Worm (Caenorhabditis elegans) whole organism, midembryonic: ENCODE measurements around the gene K01A6.8.

Experiments used
- T22C8.4 ChIP-seq: fragments of 200-800 bp; sonication (Bioruptor generic); IDR thresholded peaks from 2 replicates; pipeline ENCODE4 v1.3.6; 2022; ENCODE audit warnings: missing genetic modification characterization, missing compliant biosample characterization
- cog-1 ChIP-seq: sonication (generic microtip); optimal IDR thresholded peaks from 2 replicates; lab custom pipeline; 2016; ENCODE audit warnings: missing genetic modification characterization, missing compliant biosample characterization
- flt-1 ChIP-seq: fragments of 200-800 bp; sonication (Bioruptor generic); IDR thresholded peaks from 2 replicates; pipeline ENCODE4 v1.3.6; 2022; ENCODE audit warnings: missing genetic modification characterization, missing compliant biosample characterization
- klf-2 ChIP-seq: fragments of 200-800 bp; sonication (Bioruptor generic); conservative IDR thresholded peaks from 2 replicates; pipeline ENCODE4 v1.3.6; 2022; ENCODE audit warnings: missing genetic modification reagents, missing genetic modification characterization, missing compliant biosample characterization
- med-1 ChIP-seq: sonication (generic microtip); optimal IDR thresholded peaks from 2 replicates; lab custom pipeline; 2017; ENCODE audit warnings: missing genetic modification characterization, mild to moderate bottlenecking, missing compliant biosample characterization, antibody characterized with exemption, missing genetic modification reagents; ENCODE audit not compliant: insufficient read depth
- ref-1 ChIP-seq: fragments of 200-800 bp; sonication (Bioruptor generic); conservative IDR thresholded peaks from 2 replicates; pipeline ENCODE4 v1.3.6; 2022; ENCODE audit warnings: missing genetic modification reagents, missing genetic modification characterization, missing compliant biosample characterization
- tab-1 ChIP-seq: fragments of 200-800 bp; sonication (Bioruptor generic); IDR thresholded peaks from 2 replicates; pipeline ENCODE4 v1.3.6; 2022; ENCODE audit warnings: missing genetic modification characterization, missing compliant biosample characterization
- ztf-23 ChIP-seq: fragments of 200-800 bp; sonication (Bioruptor generic); IDR thresholded peaks from 2 replicates; pipeline ENCODE4 v1.3.6; 2022; ENCODE audit warnings: missing genetic modification reagents, missing genetic modification characterization, missing compliant biosample characterization
- ztf-29 ChIP-seq: fragments of 200-800 bp; sonication (Bioruptor generic); IDR thresholded peaks from 2 replicates; pipeline ENCODE4 v1.3.6; 2022; ENCODE audit warnings: missing genetic modification reagents, missing genetic modification characterization, missing compliant biosample characterization

K01A6.8 gene

DNA sequence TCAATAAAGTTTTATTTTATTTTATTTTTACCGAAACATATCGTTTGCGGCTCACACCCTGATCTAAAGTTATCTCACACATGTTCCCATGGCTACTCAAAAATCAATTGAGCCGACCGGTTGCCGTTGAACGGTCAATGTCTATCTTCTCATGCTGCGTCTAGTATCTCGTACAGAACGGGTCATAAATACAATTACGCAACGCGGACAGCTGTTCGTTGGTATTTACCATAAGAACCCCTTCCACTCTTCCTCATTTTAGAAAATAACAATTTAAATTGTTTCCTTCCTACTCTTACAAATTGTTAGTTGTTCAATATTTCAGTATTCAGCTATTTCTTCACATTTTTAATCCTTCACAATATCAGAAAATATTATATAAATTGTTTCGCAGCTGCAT lies 6.6 kb upstream of the K01A6.8 start:
- TF ChIP-seq tab-1 (GFP tag; lab: Robert Waterston, UW), result no peak
- TF ChIP-seq flt-1 (GFP tag; lab: Robert Waterston, UW), result no peak
- no peak for TF ChIP-seq T22C8.4 (GFP tag; lab: Robert Waterston, UW)
- TF ChIP-seq ref-1 (GFP tag; lab: Robert Waterston, UW), result no peak
- TF ChIP-seq cog-1 (tag; lab: Kevin White, UChicago), result no peak
- TF ChIP-seq ztf-29, result no peak
- no peak for TF ChIP-seq med-1 (GFP tag; lab: Kevin White, UChicago)
- no peak for TF ChIP-seq ztf-23 (GFP tag; lab: Robert Waterston, UW)
- no peak for TF ChIP-seq klf-2

DNA sequence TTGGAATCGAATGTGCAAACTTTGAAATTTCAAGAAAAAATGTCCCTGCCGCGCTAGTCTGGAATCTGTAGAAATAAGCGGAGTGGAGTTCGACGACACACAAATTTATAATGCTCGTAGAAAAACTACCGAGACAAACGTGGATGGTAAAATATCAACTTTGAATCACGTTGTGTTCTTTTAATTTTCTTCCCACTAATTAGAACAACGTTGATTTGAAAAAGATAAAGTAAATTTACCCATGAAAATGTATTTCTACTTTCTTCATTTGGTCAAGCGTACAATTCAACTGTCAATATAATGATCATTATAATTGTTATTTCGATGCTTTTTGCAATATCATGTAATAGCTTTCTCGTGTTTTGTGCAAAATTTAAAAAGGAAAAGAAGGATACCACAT lies 5.2 kb upstream of the K01A6.8 start, which contains the start of gene K01A6.5:
Gene K01A6.5 (plus strand): TSS at position 301 of the 400 bp plus-strand sequence.
- TF ChIP-seq ztf-29 (no peak), T22C8.4 (GFP tag; lab: Robert Waterston, UW) (no peak), ref-1 (GFP tag; lab: Robert Waterston, UW) (no peak), ztf-23 (GFP tag; lab: Robert Waterston, UW) (no peak), klf-2 (no peak), flt-1 (GFP tag; lab: Robert Waterston, UW) (no peak), med-1 (GFP tag; lab: Kevin White, UChicago) (no peak)

DNA sequence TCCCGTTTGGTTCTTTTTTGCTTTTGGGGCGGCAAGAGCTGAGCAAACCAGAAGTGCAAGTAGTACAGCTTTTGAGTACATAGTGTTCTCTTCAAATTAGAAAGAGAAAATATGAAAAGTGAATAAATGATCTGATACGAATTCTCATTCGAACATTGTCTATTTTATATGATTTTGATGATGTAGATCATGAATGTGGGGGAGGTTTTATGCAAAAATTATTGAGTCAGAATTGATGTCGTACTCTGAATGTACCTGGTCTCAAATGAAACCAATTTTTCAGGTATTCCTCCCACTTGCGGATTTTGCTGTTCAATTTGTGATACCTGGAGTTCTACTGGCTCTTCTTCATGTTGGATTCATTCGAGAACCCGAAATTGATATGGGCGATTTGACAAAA lies 3.0 kb upstream of the K01A6.8 start, which contains the start of gene K01A6.4:
Gene K01A6.4 (minus strand): TSS at position 101 of the 400 bp plus-strand sequence.
- TF ChIP-seq ztf-23 (GFP tag; lab: Robert Waterston, UW), result no peak
- no peak for TF ChIP-seq cog-1 (tag; lab: Kevin White, UChicago)
- TF ChIP-seq T22C8.4 (GFP tag; lab: Robert Waterston, UW), result no peak
- TF ChIP-seq flt-1 (GFP tag; lab: Robert Waterston, UW), result no peak
- TF ChIP-seq ztf-29, result no peak
- TF ChIP-seq med-1 (GFP tag; lab: Kevin White, UChicago), result no peak
- no peak for TF ChIP-seq ref-1 (GFP tag; lab: Robert Waterston, UW)
- no peak for TF ChIP-seq tab-1 (GFP tag; lab: Robert Waterston, UW)
- TF ChIP-seq klf-2, result no peak

DNA sequence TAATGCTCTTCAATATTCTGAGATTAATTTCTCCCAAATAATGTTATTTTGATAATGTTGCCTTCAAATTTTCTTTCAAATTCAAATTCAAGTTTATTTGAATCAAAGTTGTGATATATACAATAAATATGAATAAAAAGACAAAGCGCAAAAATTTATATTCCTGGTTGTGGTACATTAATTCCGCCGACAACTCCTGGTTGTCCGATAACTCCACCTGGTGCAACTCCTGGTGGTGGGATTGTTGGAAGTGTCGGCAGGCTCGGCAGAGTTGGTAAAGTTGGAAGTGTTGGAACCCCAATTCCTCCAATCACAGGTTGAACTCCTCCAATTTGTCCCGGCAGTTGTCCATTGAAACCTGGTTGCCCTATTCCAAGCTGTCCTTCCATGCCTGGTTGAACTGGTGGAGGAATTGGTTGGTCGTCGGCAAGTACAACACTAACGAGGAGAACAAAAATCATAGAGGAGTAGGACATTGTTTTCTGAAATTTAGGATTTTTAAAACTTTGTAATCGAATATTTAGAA lies 986 bp upstream of the K01A6.8 start, which contains the start of gene K01A6.7:
Gene K01A6.7 (minus strand): TSS at position 476 of the 526 bp plus-strand sequence.
- TF ChIP-seq ztf-29 (no peak), cog-1 (tag; lab: Kevin White, UChicago) (no peak), med-1 (GFP tag; lab: Kevin White, UChicago) (no peak), tab-1 (GFP tag; lab: Robert Waterston, UW) (no peak), klf-2 (no peak), ztf-23 (GFP tag; lab: Robert Waterston, UW) (no peak), ref-1 (GFP tag; lab: Robert Waterston, UW) (no peak), flt-1 (GFP tag; lab: Robert Waterston, UW) (no peak), T22C8.4 (GFP tag; lab: Robert Waterston, UW) (no peak)

DNA sequence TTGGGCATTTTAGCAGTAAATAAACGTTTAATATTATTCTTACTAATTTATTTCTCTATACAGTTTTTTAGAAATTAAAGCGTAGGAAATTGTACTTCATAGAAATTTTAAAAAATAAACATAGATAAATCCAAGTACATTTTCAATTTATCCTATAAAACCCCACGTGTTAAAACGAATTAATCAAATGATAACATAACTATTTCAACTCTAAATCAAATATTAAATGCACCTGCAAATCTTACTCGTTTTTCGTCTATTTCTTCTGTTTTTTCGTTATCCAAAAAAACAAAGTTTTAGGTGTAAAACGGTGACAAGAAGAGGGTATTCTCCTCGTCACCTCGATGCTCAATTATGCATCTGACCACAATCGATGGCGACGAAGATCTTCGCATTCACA lies 2.1 kb downstream of the K01A6.8 start, which contains the start of gene K01A6.6:
Gene K01A6.6 (plus strand): TSS at position 301 of the 400 bp plus-strand sequence.
- TF ChIP-seq tab-1 (GFP tag; lab: Robert Waterston, UW) (no peak), flt-1 (GFP tag; lab: Robert Waterston, UW) (no peak), ztf-23 (GFP tag; lab: Robert Waterston, UW) (no peak), med-1 (GFP tag; lab: Kevin White, UChicago) (no peak)

DNA sequence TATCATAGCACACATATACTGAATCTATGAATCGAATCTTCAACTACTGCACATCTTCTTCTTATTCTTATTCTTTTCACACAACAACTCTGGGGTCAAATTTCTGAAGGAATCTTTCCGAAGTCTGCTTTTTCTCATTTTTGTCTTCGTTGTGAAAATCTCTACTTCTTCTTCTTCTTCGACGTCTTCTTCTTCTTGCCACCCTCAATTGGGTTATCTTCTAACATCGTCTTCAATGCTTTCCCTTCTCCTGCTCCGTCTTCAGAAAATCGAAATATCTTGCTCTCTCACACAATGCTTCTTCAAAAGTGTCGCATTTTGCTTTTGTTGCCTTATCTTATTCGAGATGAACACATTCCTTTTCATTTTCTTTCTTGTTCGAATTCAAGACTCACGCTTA lies 13.9 kb downstream of the K01A6.8 start:
- no peak for TF ChIP-seq ztf-23 (GFP tag; lab: Robert Waterston, UW)
- no peak for TF ChIP-seq ztf-29
- no peak for TF ChIP-seq cog-1 (tag; lab: Kevin White, UChicago)
- TF ChIP-seq tab-1 (GFP tag; lab: Robert Waterston, UW), result no peak
- no peak for TF ChIP-seq ref-1 (GFP tag; lab: Robert Waterston, UW)
- no peak for TF ChIP-seq T22C8.4 (GFP tag; lab: Robert Waterston, UW)
- no peak for TF ChIP-seq klf-2
- TF ChIP-seq med-1 (GFP tag; lab: Kevin White, UChicago), result no peak
- no peak for TF ChIP-seq flt-1 (GFP tag; lab: Robert Waterston, UW)

DNA sequence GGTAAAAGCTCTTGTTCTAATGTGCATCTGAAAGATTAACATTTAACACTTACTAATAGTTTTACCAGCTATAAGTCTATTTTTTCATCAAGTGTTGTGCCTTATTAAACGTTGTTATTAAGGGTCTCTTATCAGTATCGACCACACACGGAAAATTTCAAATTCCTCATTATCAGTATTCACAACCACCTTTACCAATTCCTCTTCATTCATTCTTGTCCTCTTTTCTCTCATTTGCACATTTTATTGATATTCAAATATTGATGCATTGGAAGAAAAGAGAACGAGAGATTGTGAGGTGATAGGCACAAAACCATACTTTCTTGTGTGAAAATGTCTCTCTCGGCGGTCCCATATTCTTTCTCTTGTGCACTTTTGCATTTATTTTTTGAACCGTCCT lies 15.3 kb downstream of the K01A6.8 start:
- TF ChIP-seq ref-1 (GFP tag; lab: Robert Waterston, UW), result no peak
- no peak for TF ChIP-seq klf-2
- no peak for TF ChIP-seq ztf-23 (GFP tag; lab: Robert Waterston, UW)
- no peak for TF ChIP-seq cog-1 (tag; lab: Kevin White, UChicago)
- no peak for TF ChIP-seq tab-1 (GFP tag; lab: Robert Waterston, UW)
- no peak for TF ChIP-seq ztf-29
- TF ChIP-seq T22C8.4 (GFP tag; lab: Robert Waterston, UW), result no peak
- no peak for TF ChIP-seq med-1 (GFP tag; lab: Kevin White, UChicago)
- no peak for TF ChIP-seq flt-1 (GFP tag; lab: Robert Waterston, UW)

DNA sequence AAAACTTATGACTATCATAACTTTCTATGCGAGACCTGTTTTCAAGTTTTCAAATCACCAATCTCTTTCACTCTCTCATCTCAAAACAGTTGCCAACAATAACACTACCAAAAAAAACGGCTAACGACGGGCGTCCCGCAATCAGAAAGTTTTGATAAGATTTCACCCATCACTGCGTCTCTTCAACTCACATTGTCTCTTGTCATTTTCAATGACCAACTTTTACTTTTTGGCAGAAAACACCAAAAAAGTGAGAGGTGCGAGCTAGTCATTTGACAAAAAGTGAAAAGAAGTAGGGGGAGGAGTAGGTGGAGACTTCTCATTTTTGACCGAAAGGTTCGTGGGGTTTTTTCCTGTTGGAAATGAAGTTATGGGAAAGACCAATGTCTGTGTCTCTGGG lies 18.5 kb downstream of the K01A6.8 start:
- TF ChIP-seq ztf-29 (no peak), ref-1 (GFP tag; lab: Robert Waterston, UW) (no peak), tab-1 (GFP tag; lab: Robert Waterston, UW) (no peak), cog-1 (tag; lab: Kevin White, UChicago) (no peak), ztf-23 (GFP tag; lab: Robert Waterston, UW) (no peak), T22C8.4 (GFP tag; lab: Robert Waterston, UW) (no peak), flt-1 (GFP tag; lab: Robert Waterston, UW) (no peak), med-1 (GFP tag; lab: Kevin White, UChicago) (no peak), klf-2 (no peak)

DNA sequence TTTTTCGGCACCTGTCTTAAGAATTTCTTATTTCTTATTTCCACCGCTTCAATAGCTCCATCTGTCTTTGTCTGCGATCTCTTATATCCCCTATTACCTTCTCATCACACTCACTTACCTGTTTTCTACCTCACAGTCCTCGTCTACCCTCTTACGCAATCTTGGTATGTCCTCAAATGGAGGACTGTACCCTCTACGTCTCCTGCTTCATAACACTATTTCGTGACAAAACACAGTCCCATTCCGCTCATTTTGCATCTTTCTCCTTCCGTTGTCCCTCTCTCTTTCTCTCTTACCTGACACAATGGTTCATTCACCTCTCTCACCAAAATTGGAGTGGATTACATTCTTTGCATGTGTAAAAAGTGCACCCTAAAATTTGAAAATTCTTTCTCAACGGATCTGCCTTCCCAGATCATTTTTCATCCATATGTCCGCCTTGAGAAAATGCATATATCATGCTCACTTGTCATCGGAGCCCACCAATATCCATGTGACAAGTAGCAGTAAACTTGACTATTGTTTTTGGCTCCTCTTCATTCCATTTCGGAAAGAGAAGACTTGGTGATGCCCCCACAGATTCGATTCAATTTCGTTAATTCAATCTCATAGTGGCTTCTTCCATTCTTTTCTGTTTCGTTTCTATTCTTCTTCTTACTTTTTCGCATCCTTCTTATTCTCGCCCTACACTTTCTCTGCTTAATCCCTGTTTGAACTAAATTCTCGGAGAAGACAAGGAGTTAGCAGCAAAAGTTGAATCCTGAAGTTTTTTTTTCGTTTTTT lies 19.9 kb downstream of the K01A6.8 start:
- TF ChIP-seq ref-1 (GFP tag; lab: Robert Waterston, UW), result no peak
- no peak for TF ChIP-seq med-1 (GFP tag; lab: Kevin White, UChicago)
- TF ChIP-seq cog-1 (tag; lab: Kevin White, UChicago), result no peak
- no peak for TF ChIP-seq klf-2
- no peak for TF ChIP-seq T22C8.4 (GFP tag; lab: Robert Waterston, UW)
- TF ChIP-seq tab-1 (GFP tag; lab: Robert Waterston, UW), result no peak
- no peak for TF ChIP-seq ztf-29
- no peak for TF ChIP-seq ztf-23 (GFP tag; lab: Robert Waterston, UW)
